Worm (Caenorhabditis elegans) whole organism, L4 larva: ENCODE results near the gene gst-32.

Experiments used
- D1046.2 ChIP-seq: fragments of 200-800 bp; sonication (Bioruptor generic); IDR thresholded peaks from 2 replicates; pipeline ENCODE4 v1.3.6; 2022; ENCODE audit warnings: missing genetic modification characterization, missing compliant biosample characterization
- F44E2.7 ChIP-seq: fragments of 200-800 bp; sonication (Bioruptor generic); IDR thresholded peaks from 2 replicates; pipeline ENCODE4 v2.1.2; 2022; ENCODE audit warnings: missing genetic modification characterization, missing compliant biosample characterization
- T26A8.4 ChIP-seq: fragments of 200-800 bp; sonication (Bioruptor generic); IDR thresholded peaks from 2 replicates; pipeline ENCODE4 v1.3.6; 2022; ENCODE audit warnings: missing genetic modification characterization, missing compliant biosample characterization
- Y5F2A.4 ChIP-seq: fragments of 200-800 bp; sonication (Bioruptor generic); optimal IDR thresholded peaks from 2 replicates; lab custom pipeline; 2018; ENCODE audit warnings: mild to moderate bottlenecking, missing genetic modification characterization, missing compliant biosample characterization
- Y75B8A.6 ChIP-seq: fragments of 200-800 bp; sonication (Bioruptor generic); IDR thresholded peaks from 2 replicates; pipeline ENCODE4 v1.3.6; 2022; ENCODE audit warnings: missing genetic modification reagents, missing genetic modification characterization, missing compliant biosample characterization
- ZK337.2 ChIP-seq: fragments of 200-800 bp; sonication (Bioruptor generic); IDR thresholded peaks from 2 replicates; pipeline ENCODE4 v1.3.6; 2022; ENCODE audit warnings: missing genetic modification reagents, missing genetic modification characterization, missing compliant biosample characterization
- ZK546.5 ChIP-seq, 2 experiments: sonication (generic microtip); optimal IDR thresholded peaks; 2 replicates each; lab custom pipeline; 2017; ENCODE audit warnings: missing biosample characterization in 2 of 2, missing genetic modification characterization in 2 of 2
- aha-1 ChIP-seq: fragments of 150-350 bp; peaks from one replicate; lab custom pipeline; 2014; ENCODE audit warnings: missing biosample characterization, missing genetic modification characterization
- attf-4 ChIP-seq: sonication (generic microtip); optimal IDR thresholded peaks from 3 replicates; lab custom pipeline; 2017; ENCODE audit warnings: missing biosample characterization, missing genetic modification characterization
- ceh-20 ChIP-seq: fragments of 200-800 bp; sonication (Bioruptor generic); IDR thresholded peaks from 2 replicates; pipeline ENCODE4 v1.3.6; 2022; ENCODE audit warnings: missing genetic modification reagents, missing genetic modification characterization, missing compliant biosample characterization
- ceh-32 ChIP-seq: sonication (generic microtip); optimal IDR thresholded peaks from 2 replicates; lab custom pipeline; 2016; ENCODE audit warnings: mild to moderate bottlenecking, missing genetic modification characterization, missing compliant biosample characterization; ENCODE audit not compliant: poor library complexity
- ceh-44 ChIP-seq: fragments of 200-800 bp; sonication (Bioruptor generic); IDR thresholded peaks from 2 replicates; pipeline ENCODE4 v1.3.6; 2022; ENCODE audit warnings: missing genetic modification reagents, missing genetic modification characterization, missing compliant biosample characterization
- ceh-82 ChIP-seq: sonication (generic microtip); optimal IDR thresholded peaks from 2 replicates; lab custom pipeline; 2017; ENCODE audit warnings: missing biosample characterization, missing genetic modification characterization
- ctbp-1 ChIP-seq: fragments of 200-800 bp; sonication (Bioruptor generic); IDR thresholded peaks from 2 replicates; pipeline ENCODE4 v1.3.6; 2022; ENCODE audit warnings: missing genetic modification reagents, missing genetic modification characterization, missing compliant biosample characterization
- daf-12 ChIP-seq: fragments of 150-350 bp; optimal IDR thresholded peaks from 2 replicates; lab custom pipeline; 2014; ENCODE audit warnings: missing biosample characterization, missing genetic modification reagents, missing genetic modification characterization
- daf-19 ChIP-seq: fragments of 200-800 bp; sonication (Bioruptor generic); conservative IDR thresholded peaks from 2 replicates; pipeline ENCODE4 v1.3.6; 2022; ENCODE audit warnings: missing genetic modification characterization, missing compliant biosample characterization
- dmd-8 ChIP-seq: fragments of 200-800 bp; sonication (Bioruptor generic); IDR thresholded peaks from 2 replicates; pipeline ENCODE4 v1.3.6; 2022; ENCODE audit warnings: missing genetic modification characterization, missing compliant biosample characterization
- dmd-9 ChIP-seq: fragments of 200-800 bp; sonication (Bioruptor generic); IDR thresholded peaks from 2 replicates; pipeline ENCODE4 v1.3.6; 2022; ENCODE audit warnings: missing genetic modification reagents, missing genetic modification characterization, missing compliant biosample characterization
- dpl-1 ChIP-seq: fragments of 150-350 bp; optimal IDR thresholded peaks from 2 replicates; lab custom pipeline; 2014; ENCODE audit warnings: missing biosample characterization, missing genetic modification reagents, missing genetic modification characterization
- dve-1 ChIP-seq: sonication (generic microtip); optimal IDR thresholded peaks from 2 replicates; lab custom pipeline; 2017; ENCODE audit warnings: antibody characterized with exemption, mild to moderate bottlenecking, missing genetic modification characterization, missing compliant biosample characterization; ENCODE audit not compliant: insufficient read depth
- egl-43 ChIP-seq: fragments of 200-800 bp; sonication (Bioruptor generic); IDR thresholded peaks from 2 replicates; pipeline ENCODE4 v1.3.6; 2022; ENCODE audit warnings: missing genetic modification reagents, missing genetic modification characterization, missing compliant biosample characterization
- gei-8 ChIP-seq: fragments of 200-800 bp; sonication (Bioruptor generic); optimal IDR thresholded peaks from 2 replicates; lab custom pipeline; 2018; ENCODE audit warnings: mild to moderate bottlenecking, missing genetic modification characterization, missing compliant biosample characterization
- hif-1 ChIP-seq, 2 experiments: sonication (generic microtip); optimal IDR thresholded peaks; 2 replicates each; lab custom pipeline; 2016 to 2017; ENCODE audit warnings: missing compliant biosample characterization in 2 of 2, missing genetic modification characterization in 2 of 2, missing genetic modification reagents in 2 of 2, missing genotype in 2 of 2, mild to moderate bottlenecking in 1 of 2
- hlh-11 ChIP-seq: fragments of 200-800 bp; sonication (Bioruptor generic); optimal IDR thresholded peaks from 2 replicates; lab custom pipeline; 2018; ENCODE audit warnings: mild to moderate bottlenecking, missing genetic modification characterization, missing compliant biosample characterization
- hmg-1.1 ChIP-seq: fragments of 200-800 bp; sonication (Bioruptor generic); IDR thresholded peaks from 2 replicates; pipeline ENCODE4 v1.3.6; 2022; ENCODE audit warnings: missing genetic modification reagents, missing genetic modification characterization, missing compliant biosample characterization
- lim-7 ChIP-seq: fragments of 200-800 bp; sonication (Bioruptor generic); IDR thresholded peaks from 2 replicates; pipeline ENCODE4 v1.3.6; 2022; ENCODE audit warnings: missing genetic modification characterization, missing compliant biosample characterization
- lin-29 ChIP-seq: fragments of 200-800 bp; sonication (Bioruptor generic); IDR thresholded peaks from 2 replicates; pipeline ENCODE4 v1.3.6; 2022; ENCODE audit warnings: missing genetic modification reagents, missing genetic modification characterization, missing compliant biosample characterization
- lin-38 ChIP-seq: fragments of 200-800 bp; sonication (Bioruptor generic); IDR thresholded peaks from 2 replicates; pipeline ENCODE4 v1.3.6; 2022; ENCODE audit warnings: missing genetic modification reagents, missing genetic modification characterization, missing compliant biosample characterization
- madf-9 ChIP-seq: fragments of 200-800 bp; sonication (Bioruptor generic); conservative IDR thresholded peaks from 2 replicates; pipeline ENCODE4 v1.3.6; 2022; ENCODE audit warnings: missing genetic modification reagents, missing genetic modification characterization, missing compliant biosample characterization
- mdl-1 ChIP-seq, 2 experiments: fragments of 150-350 bp in 1 of 2; sonication (generic microtip) in 1 of 2; optimal IDR thresholded peaks; 2 replicates each; lab custom pipeline; 2014 to 2017; ENCODE audit warnings: missing biosample characterization in 2 of 2, missing genetic modification characterization in 2 of 2
- mdt-29 ChIP-seq: fragments of 200-800 bp; sonication (Bioruptor generic); IDR thresholded peaks from 2 replicates; pipeline ENCODE4 v1.3.6; 2022; ENCODE audit warnings: missing genetic modification reagents, missing genetic modification characterization, missing compliant biosample characterization
- mes-2 ChIP-seq: sonication (generic microtip); optimal IDR thresholded peaks from 2 replicates; lab custom pipeline; 2016; ENCODE audit warnings: missing genotype, mild to moderate bottlenecking, missing genetic modification characterization, missing compliant biosample characterization; ENCODE audit not compliant: poor library complexity, severe bottlenecking
- mxl-2 ChIP-seq: fragments of 200-800 bp; sonication (Bioruptor generic); conservative IDR thresholded peaks from 2 replicates; pipeline ENCODE4 v1.3.6; 2022; ENCODE audit warnings: missing genetic modification reagents, missing genetic modification characterization, missing compliant biosample characterization
- nhr-10 ChIP-seq: fragments of 150-350 bp; optimal IDR thresholded peaks from 2 replicates; lab custom pipeline; 2014; ENCODE audit warnings: missing biosample characterization, missing genetic modification characterization
- nhr-11 ChIP-seq: fragments of 150-350 bp; optimal IDR thresholded peaks from 2 replicates; lab custom pipeline; 2014; ENCODE audit warnings: missing biosample characterization, missing genetic modification characterization
- nhr-237 ChIP-seq: sonication (generic microtip); optimal IDR thresholded peaks from 2 replicates; lab custom pipeline; 2017; ENCODE audit warnings: missing biosample characterization, missing genetic modification characterization
- nhr-25 ChIP-seq: sonication (generic microtip); optimal IDR thresholded peaks from 2 replicates; lab custom pipeline; 2017; ENCODE audit warnings: missing genetic modification characterization, mild to moderate bottlenecking, missing compliant biosample characterization, antibody characterized with exemption, moderate library complexity, borderline replicate concordance; ENCODE audit not compliant: insufficient read depth
- nhr-41 ChIP-seq: fragments of 200-800 bp; sonication (Bioruptor generic); IDR thresholded peaks from 2 replicates; pipeline ENCODE4 v1.3.6; 2022; ENCODE audit warnings: missing genetic modification reagents, missing genetic modification characterization, missing compliant biosample characterization
- nhr-6 ChIP-seq: fragments of 150-350 bp; optimal IDR thresholded peaks from 2 replicates; lab custom pipeline; 2014; ENCODE audit warnings: missing biosample characterization, missing genetic modification characterization
- pha-4 ChIP-seq, 2 experiments: fragments of 150-350 bp in 1 of 2; fragments of 200-800 bp in 1 of 2; sonication (Bioruptor generic) in 1 of 2; IDR thresholded peaks in 1 of 2; optimal IDR thresholded peaks in 1 of 2; 2 replicates each; pipeline versions ENCODE4 v1.3.6 to Lab custom; 2014 to 2022; ENCODE audit warnings: missing genetic modification characterization in 2 of 2, missing genetic modification reagents in 2 of 2, missing biosample characterization in 1 of 2, missing compliant biosample characterization in 1 of 2
- saeg-2 ChIP-seq: fragments of 200-800 bp; sonication (Bioruptor generic); IDR thresholded peaks from 2 replicates; pipeline ENCODE4 v1.3.6; 2022; ENCODE audit warnings: missing genetic modification reagents, missing genetic modification characterization, missing compliant biosample characterization
- sdz-12 ChIP-seq: fragments of 200-800 bp; sonication (Bioruptor generic); optimal IDR thresholded peaks from 2 replicates; lab custom pipeline; 2018; ENCODE audit warnings: mild to moderate bottlenecking, missing genetic modification characterization, missing compliant biosample characterization
- spr-1 ChIP-seq: sonication (generic microtip); optimal IDR thresholded peaks from 2 replicates; lab custom pipeline; 2016; ENCODE audit warnings: mild to moderate bottlenecking, missing genetic modification characterization, missing compliant biosample characterization
- spr-3 ChIP-seq: fragments of 200-800 bp; sonication (Bioruptor generic); optimal IDR thresholded peaks from 2 replicates; lab custom pipeline; 2018; ENCODE audit warnings: mild to moderate bottlenecking, missing genetic modification characterization, missing compliant biosample characterization
- tag-97 ChIP-seq: fragments of 200-800 bp; sonication (Bioruptor generic); IDR thresholded peaks from 2 replicates; pipeline ENCODE4 v1.3.6; 2022; ENCODE audit warnings: missing genetic modification characterization, missing compliant biosample characterization
- tra-1 ChIP-seq: fragments of 200-800 bp; sonication (Bioruptor generic); IDR thresholded peaks from 2 replicates; pipeline ENCODE4 v1.3.6; 2022; ENCODE audit warnings: missing genetic modification reagents, missing genetic modification characterization, missing compliant biosample characterization
- zag-1 ChIP-seq: fragments of 150-350 bp; optimal IDR thresholded peaks from 2 replicates; lab custom pipeline; 2014; ENCODE audit warnings: missing biosample characterization, missing genetic modification characterization
- zfp-2 ChIP-seq: sonication (generic microtip); optimal IDR thresholded peaks from 2 replicates; lab custom pipeline; 2016; ENCODE audit warnings: mild to moderate bottlenecking, missing genetic modification characterization, missing compliant biosample characterization
- ztf-11 ChIP-seq: fragments of 150-350 bp; optimal IDR thresholded peaks from 2 replicates; lab custom pipeline; 2014; ENCODE audit warnings: missing biosample characterization, missing genetic modification characterization
- ztf-7 ChIP-seq: fragments of 150-350 bp; optimal IDR thresholded peaks from 2 replicates; lab custom pipeline; 2014; ENCODE audit warnings: missing biosample characterization, missing genetic modification characterization

Gene gst-32

DNA sequence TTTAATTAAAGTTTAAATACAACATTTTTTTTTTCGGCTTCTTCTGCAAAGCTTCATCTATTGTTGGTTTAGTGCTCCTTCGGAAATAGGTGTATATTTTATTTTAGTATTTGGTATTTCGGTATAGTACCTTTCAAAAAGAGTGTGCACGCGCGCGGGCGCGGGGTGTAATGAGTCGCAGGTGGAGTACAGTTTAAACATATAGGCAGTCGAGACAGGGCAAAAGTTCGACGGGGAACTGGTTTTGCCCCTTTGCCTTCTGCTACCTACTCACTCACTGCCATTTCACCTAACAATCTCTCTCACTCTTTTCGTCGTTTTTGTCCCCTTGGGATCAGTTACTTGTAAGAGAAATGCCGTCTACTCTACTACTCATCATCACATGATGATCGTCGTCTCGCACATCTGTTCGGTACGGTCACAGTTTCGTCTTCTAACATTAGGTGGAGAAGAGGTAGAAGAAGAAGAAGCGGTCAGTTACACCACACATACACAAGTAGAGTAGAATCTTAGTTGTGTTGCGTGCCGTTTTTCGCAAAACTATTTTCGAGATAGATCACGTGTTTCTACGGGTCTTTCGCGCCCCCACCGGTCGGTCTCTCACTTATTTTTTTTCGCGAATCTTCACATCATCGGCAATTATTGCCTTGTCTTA is 34.0 kb upstream of the gst-32 start (continued):
- TF ChIP-seq tag-97 (GFP tag; lab: Robert Waterston, UW), result no peak
- peak; percentile 63 for TF ChIP-seq hlh-11
- TF ChIP-seq ztf-7 (tag; lab: Kevin White, UChicago), result no peak
- TF ChIP-seq nhr-10 (tag; lab: Kevin White, UChicago), result peak; percentile 56
- no peak for TF ChIP-seq sdz-12
- TF ChIP-seq nhr-11 (tag; lab: Kevin White, UChicago), result no peak
- no peak for TF ChIP-seq F44E2.7
- TF ChIP-seq ztf-11, result no peak
- TF ChIP-seq zag-1, result no peak
- TF ChIP-seq madf-9, result peak; percentile 32; the same call in 1 of the 2 replicates
- no peak for TF ChIP-seq gei-8 (GFP tag; lab: Kevin White, UChicago)
- no peak for TF ChIP-seq hmg-1.1 (GFP tag; lab: Robert Waterston, UW)
- no peak for TF ChIP-seq egl-43 (GFP tag; lab: Robert Waterston, UW)
- no peak for TF ChIP-seq Y5F2A.4 (GFP tag; lab: Kevin White, UChicago)
- TF ChIP-seq ceh-20 (GFP tag; lab: Robert Waterston, UW), result no peak
- TF ChIP-seq D1046.2 (GFP tag; lab: Robert Waterston, UW), result no peak
- TF ChIP-seq lin-38 (GFP tag; lab: Robert Waterston, UW), result no peak
- TF ChIP-seq ceh-44, result no peak
- no peak for TF ChIP-seq mxl-2 (GFP tag; lab: Robert Waterston, UW)
- no peak for TF ChIP-seq dve-1 (tag; lab: Kevin White, UChicago)
- no peak for TF ChIP-seq Y75B8A.6 (GFP tag; lab: Robert Waterston, UW)
- no peak for TF ChIP-seq pha-4 (GFP tag; IDR thresholded peaks at IDR 0.05; lab: Robert Waterston, UW)
- TF ChIP-seq pha-4 (tag; optimal IDR thresholded peaks at IDR 0.05; lab: Kevin White, UChicago), result no peak
- TF ChIP-seq ceh-32 (tag; lab: Kevin White, UChicago), result no peak
- peak; percentile 27 for TF ChIP-seq nhr-25 (tag; lab: Kevin White, UChicago)
- no peak for TF ChIP-seq nhr-237
- TF ChIP-seq daf-19 (GFP tag; lab: Robert Waterston, UW), result no peak
- no peak for TF ChIP-seq mdt-29
- TF ChIP-seq T26A8.4 (GFP tag; lab: Robert Waterston, UW), result no peak
- TF ChIP-seq attf-4 (tag; lab: Kevin White, UChicago), result no peak
- TF ChIP-seq hif-1 (tag; optimal IDR thresholded peaks at IDR 0.05; lab: Kevin White, UChicago), result no peak
- TF ChIP-seq ceh-82 (tag; lab: Kevin White, UChicago), result no peak
- TF ChIP-seq aha-1 (tag; lab: Kevin White, UChicago), result peak; percentile 99
- no peak for TF ChIP-seq nhr-6 (tag; lab: Kevin White, UChicago)
- no peak for TF ChIP-seq mes-2
- no peak for TF ChIP-seq saeg-2 (GFP tag; lab: Robert Waterston, UW)
- no peak for TF ChIP-seq spr-1 (tag; lab: Kevin White, UChicago)
- TF ChIP-seq tra-1 (GFP tag; lab: Robert Waterston, UW), result no peak
- TF ChIP-seq dmd-8, result no peak
- no peak for TF ChIP-seq ctbp-1 (GFP tag; lab: Robert Waterston, UW)
- TF ChIP-seq dpl-1, result no peak
- TF ChIP-seq ZK337.2 (GFP tag; lab: Robert Waterston, UW), result no peak
- no peak for TF ChIP-seq nhr-41 (GFP tag; lab: Robert Waterston, UW)
- TF ChIP-seq ZK546.5 (tag; optimal IDR thresholded peaks at IDR 0.05; lab: Kevin White, UChicago), result no peak
- no peak for TF ChIP-seq dmd-9 (GFP tag; lab: Robert Waterston, UW)
- no peak for TF ChIP-seq spr-3 (GFP tag; lab: Kevin White, UChicago)
- TF ChIP-seq lim-7 (GFP tag; lab: Robert Waterston, UW), result no peak
- no peak for TF ChIP-seq zfp-2 (tag; lab: Kevin White, UChicago)
- peak in 1 of 2 experiments; percentile 28 for TF ChIP-seq mdl-1 (tag; optimal IDR thresholded peaks at IDR 0.05; lab: Kevin White, UChicago)
- no peak for TF ChIP-seq daf-12 (tag; lab: Kevin White, UChicago)
- no peak for TF ChIP-seq lin-29 (GFP tag; lab: Robert Waterston, UW)
